Fruit fly (Drosophila melanogaster) whole organism, embryonic: Measurements from ENCODE around the gene CG6700.

Experiments used
- Atf6 ChIP-seq: fragments of 200-800 bp; sonication (Bioruptor generic); IDR thresholded peaks from 2 replicates; pipeline ENCODE4 v1.3.6; 2022; ENCODE audit warnings: missing biosample characterization, missing genetic modification characterization
- Awh ChIP-seq: fragments of 200-800 bp; sonication (Bioruptor generic); IDR thresholded peaks from 2 replicates; pipeline ENCODE4, ENCODE4 v1.3.6; 2022; ENCODE audit warnings: missing biosample characterization, missing genetic modification characterization
- BtbVII ChIP-seq: fragments of 200-800 bp; sonication (Bioruptor generic); optimal IDR thresholded peaks from 3 replicates; lab custom pipeline; 2017; ENCODE audit warnings: missing biosample characterization, mild to moderate bottlenecking, missing genetic modification characterization
- CG10543 ChIP-seq: fragments of 200-800 bp; sonication (Bioruptor generic); optimal IDR thresholded peaks from 3 replicates; lab custom pipeline; 2017; ENCODE audit warnings: missing biosample characterization, mild to moderate bottlenecking, missing genetic modification characterization, moderate library complexity
- CG11398 ChIP-seq: fragments of 200-800 bp; sonication (Bioruptor generic); optimal IDR thresholded peaks from 2 replicates; lab custom pipeline; 2016; ENCODE audit warnings: missing biosample characterization, missing genetic modification characterization
- CG11695 ChIP-seq: fragments of 200-800 bp; sonication (Bioruptor generic); IDR thresholded peaks from 3 replicates; pipeline ENCODE4 v1.3.6; 2022; ENCODE audit warnings: missing biosample characterization, missing genetic modification characterization
- CG13287 ChIP-seq: fragments of 200-800 bp; sonication (Bioruptor generic); IDR thresholded peaks from 2 replicates; pipeline ENCODE4 v1.3.6; 2022; ENCODE audit warnings: missing biosample characterization, missing genetic modification characterization; ENCODE audit not compliant: partially characterized antibody
- CG14860 ChIP-seq: fragments of 200-800 bp; sonication (Bioruptor generic); IDR thresholded peaks from 3 replicates; pipeline ENCODE4 v1.3.6; 2022; ENCODE audit warnings: missing biosample characterization, missing genetic modification characterization; ENCODE audit not compliant: partially characterized antibody
- CG15011 ChIP-seq: fragments of 200-800 bp; sonication (Bioruptor generic); optimal IDR thresholded peaks from 3 replicates; lab custom pipeline; 2018; ENCODE audit warnings: missing biosample characterization, mild to moderate bottlenecking, missing genetic modification characterization
- CG15514 ChIP-seq: fragments of 200-800 bp; sonication (Bioruptor generic); optimal IDR thresholded peaks from 3 replicates; lab custom pipeline; 2017; ENCODE audit warnings: missing biosample characterization, missing genetic modification characterization, mild to moderate bottlenecking, moderate library complexity, missing genetic modification reagents
- CG1647 ChIP-seq: fragments of 200-800 bp; sonication (Bioruptor generic); optimal IDR thresholded peaks from 3 replicates; lab custom pipeline; 2016; ENCODE audit warnings: missing biosample characterization, missing genetic modification characterization
- CG18011 ChIP-seq: fragments of 200-800 bp; sonication (Bioruptor generic); optimal IDR thresholded peaks from 2 replicates; lab custom pipeline; 2017; ENCODE audit warnings: missing biosample characterization, missing genetic modification characterization, mild to moderate bottlenecking, moderate library complexity, missing genotype
- CG2202 ChIP-seq: fragments of 200-800 bp; sonication (Bioruptor generic); optimal IDR thresholded peaks from 2 replicates; lab custom pipeline; 2018; ENCODE audit warnings: missing biosample characterization, mild to moderate bottlenecking, missing genetic modification characterization
- CG3281 ChIP-seq: fragments of 200-800 bp; sonication (Bioruptor generic); optimal IDR thresholded peaks from 3 replicates; lab custom pipeline; 2017; ENCODE audit warnings: missing biosample characterization, mild to moderate bottlenecking, missing genetic modification characterization
- CG4360 ChIP-seq: fragments of 200-800 bp; sonication (Bioruptor generic); IDR thresholded peaks from 2 replicates; pipeline ENCODE4 v1.3.6; 2022; ENCODE audit warnings: missing biosample characterization, missing genetic modification characterization
- CG5180 ChIP-seq: fragments of 200-800 bp; sonication (Bioruptor generic); optimal IDR thresholded peaks from 3 replicates; lab custom pipeline; 2017; ENCODE audit warnings: missing biosample characterization, missing genetic modification characterization, mild to moderate bottlenecking, moderate library complexity, missing genetic modification reagents
- CG5953 ChIP-seq: fragments of 200-800 bp; sonication (Bioruptor generic); IDR thresholded peaks from 2 replicates; pipeline ENCODE4 v1.3.6; 2022; ENCODE audit warnings: missing biosample characterization, missing genetic modification characterization
- CG6272 ChIP-seq: fragments of 200-800 bp; sonication (Bioruptor generic); IDR thresholded peaks from 2 replicates; pipeline ENCODE4 v1.3.6; 2022; ENCODE audit warnings: missing biosample characterization, missing genetic modification characterization
- CG6654 ChIP-seq: fragments of 200-800 bp; sonication (Bioruptor generic); optimal IDR thresholded peaks from 2 replicates; lab custom pipeline; 2017; ENCODE audit warnings: missing biosample characterization, mild to moderate bottlenecking, missing genetic modification characterization
- CG7372 ChIP-seq: fragments of 200-800 bp; sonication (Bioruptor generic); IDR thresholded peaks from 2 replicates; pipeline ENCODE4 v1.3.6; 2022; ENCODE audit warnings: missing biosample characterization, missing genetic modification characterization
- CG8281 ChIP-seq: fragments of 200-800 bp; sonication (Bioruptor generic); optimal IDR thresholded peaks from 2 replicates; lab custom pipeline; 2018; ENCODE audit warnings: missing biosample characterization, mild to moderate bottlenecking, missing genetic modification characterization, moderate library complexity
- D ChIP-seq, 2 experiments: fragments of 200-800 bp in 1 of 2; fragments of >200 bp in 1 of 2; sonication (Bioruptor generic) in 1 of 2; optimal IDR thresholded peaks; 2 replicates in 1 of 2; 3 replicates in 1 of 2; lab custom pipeline; 2017; ENCODE audit warnings: mild to moderate bottlenecking in 1 of 2, missing biosample characterization in 1 of 2, missing genetic modification characterization in 1 of 2, missing genetic modification reagents in 1 of 2
- Deaf1 ChIP-seq: fragments of 200-800 bp; optimal IDR thresholded peaks from 3 replicates; lab custom pipeline; 2019; ENCODE audit warnings: missing biosample characterization, mild to moderate bottlenecking, missing genetic modification characterization, moderate library complexity
- Eip74EF ChIP-seq, 2 experiments: fragments of 200-800 bp in 1 of 2; fragments of >200 bp in 1 of 2; sonication (Bioruptor generic) in 1 of 2; optimal IDR thresholded peaks; 2 replicates each; lab custom pipeline; 2017 to 2019; ENCODE audit warnings: missing biosample characterization in 2 of 2, missing genetic modification characterization in 2 of 2, mild to moderate bottlenecking in 1 of 2, moderate library complexity in 1 of 2
- Ets65A ChIP-seq: fragments of 200-800 bp; sonication (Bioruptor generic); peaks from one replicate; lab custom pipeline; 2016; ENCODE audit warnings: missing biosample characterization, missing genetic modification characterization
- HHEX ChIP-seq: fragments of 200-800 bp; sonication (Bioruptor generic); optimal IDR thresholded peaks from 3 replicates; lab custom pipeline; 2017; ENCODE audit warnings: missing biosample characterization, mild to moderate bottlenecking, missing genetic modification characterization, missing genetic modification reagents
- Meics ChIP-seq: fragments of 200-800 bp; sonication (Bioruptor generic); optimal IDR thresholded peaks from 2 replicates; lab custom pipeline; 2017; ENCODE audit warnings: missing biosample characterization, mild to moderate bottlenecking, missing genetic modification characterization
- Nf-YA ChIP-seq: fragments of 200-800 bp; sonication (Bioruptor generic); IDR thresholded peaks from 2 replicates; pipeline ENCODE4 v1.3.6; 2022; ENCODE audit warnings: missing biosample characterization, missing genetic modification characterization
- PHDP ChIP-seq: fragments of 200-800 bp; sonication (Bioruptor generic); optimal IDR thresholded peaks from 3 replicates; lab custom pipeline; 2018; ENCODE audit warnings: missing biosample characterization, mild to moderate bottlenecking, missing genetic modification characterization, moderate library complexity
- Side ChIP-seq: fragments of 200-800 bp; sonication (Bioruptor generic); optimal IDR thresholded peaks from 2 replicates; lab custom pipeline; 2016; ENCODE audit warnings: missing biosample characterization, missing genetic modification characterization
- Sox102F ChIP-seq: fragments of 200-800 bp; sonication (Bioruptor generic); optimal IDR thresholded peaks from 2 replicates; lab custom pipeline; 2018; ENCODE audit warnings: missing biosample characterization, mild to moderate bottlenecking, missing genetic modification characterization, moderate library complexity
- Usf ChIP-seq: fragments of 200-800 bp; sonication (Bioruptor generic); optimal IDR thresholded peaks from 2 replicates; lab custom pipeline; 2017; ENCODE audit warnings: missing genotype, missing biosample characterization, missing genetic modification characterization
- bsh ChIP-seq, 2 experiments: fragments of 200-800 bp; sonication (Bioruptor generic); optimal IDR thresholded peaks; 2 replicates each; lab custom pipeline; 2017 to 2018; ENCODE audit warnings: mild to moderate bottlenecking in 2 of 2, missing biosample characterization in 2 of 2, missing genetic modification characterization in 2 of 2, moderate library complexity in 1 of 2
- cato ChIP-seq: fragments of 200-800 bp; sonication (Bioruptor generic); optimal IDR thresholded peaks from 2 replicates; lab custom pipeline; 2016; ENCODE audit warnings: missing biosample characterization, missing genetic modification characterization, borderline replicate concordance
- chn ChIP-seq: fragments of 200-800 bp; sonication (Bioruptor generic); optimal IDR thresholded peaks from 2 replicates; lab custom pipeline; 2016; ENCODE audit warnings: missing biosample characterization, missing genetic modification characterization
- corto ChIP-seq: fragments of 200-800 bp; sonication (Bioruptor generic); optimal IDR thresholded peaks from 2 replicates; lab custom pipeline; 2016; ENCODE audit warnings: missing biosample characterization, mild to moderate bottlenecking, missing genetic modification characterization, moderate library complexity
- crc ChIP-seq: fragments of 200-800 bp; sonication (Bioruptor generic); optimal IDR thresholded peaks from 2 replicates; lab custom pipeline; 2016; ENCODE audit warnings: missing biosample characterization, missing genetic modification characterization
- danr ChIP-seq: fragments of 200-800 bp; sonication (Bioruptor generic); IDR thresholded peaks from 2 replicates; pipeline ENCODE4 v1.3.6; 2022; ENCODE audit warnings: missing biosample characterization, missing genetic modification characterization
- disco-r ChIP-seq: fragments of 200-800 bp; sonication (Bioruptor generic); optimal IDR thresholded peaks from 2 replicates; lab custom pipeline; 2016; ENCODE audit warnings: missing biosample characterization, missing genetic modification characterization
- gcm ChIP-seq: fragments of 200-800 bp; sonication (Bioruptor generic); optimal IDR thresholded peaks from 2 replicates; lab custom pipeline; 2019; ENCODE audit warnings: missing biosample characterization, mild to moderate bottlenecking, missing genetic modification characterization, moderate library complexity
- insv ChIP-seq, 2 experiments: fragments of 200-800 bp; sonication (Bioruptor generic); optimal IDR thresholded peaks; 3 replicates each; lab custom pipeline; 2016 to 2018; ENCODE audit warnings: missing biosample characterization in 2 of 2, missing genetic modification characterization in 2 of 2
- maf-S ChIP-seq: fragments of 200-800 bp; sonication (Bioruptor generic); optimal IDR thresholded peaks from 2 replicates; lab custom pipeline; 2016; ENCODE audit warnings: missing biosample characterization, missing genetic modification characterization
- nmo ChIP-seq: fragments of 200-800 bp; sonication (Bioruptor generic); optimal IDR thresholded peaks from 2 replicates; lab custom pipeline; 2018; ENCODE audit warnings: missing biosample characterization, mild to moderate bottlenecking, missing genetic modification characterization, moderate library complexity
- nom ChIP-seq: fragments of 200-800 bp; sonication (Bioruptor generic); optimal IDR thresholded peaks from 2 replicates; lab custom pipeline; 2017; ENCODE audit warnings: missing biosample characterization, missing genetic modification characterization, mild to moderate bottlenecking, moderate library complexity, missing genetic modification reagents
- org-1 ChIP-seq: fragments of 200-800 bp; sonication (Bioruptor generic); optimal IDR thresholded peaks from 2 replicates; lab custom pipeline; 2017; ENCODE audit warnings: missing biosample characterization, missing genetic modification characterization
- otp ChIP-seq: fragments of 200-800 bp; sonication (Bioruptor generic); IDR thresholded peaks from 3 replicates; pipeline ENCODE4, ENCODE4 v1.3.6; 2022; ENCODE audit warnings: missing biosample characterization, missing genetic modification characterization
- scrt ChIP-seq: fragments of 200-800 bp; sonication (Bioruptor generic); optimal IDR thresholded peaks from 2 replicates; lab custom pipeline; 2018; ENCODE audit warnings: missing biosample characterization, mild to moderate bottlenecking, missing genetic modification characterization, moderate library complexity
- tap ChIP-seq: fragments of 200-800 bp; optimal IDR thresholded peaks from 3 replicates; lab custom pipeline; 2019; ENCODE audit warnings: missing biosample characterization, mild to moderate bottlenecking, missing genetic modification characterization, moderate library complexity
- tin ChIP-seq: fragments of 200-800 bp; sonication (Bioruptor generic); optimal IDR thresholded peaks from 3 replicates; lab custom pipeline; 2016; ENCODE audit warnings: missing biosample characterization, missing genetic modification characterization
- tx ChIP-seq: fragments of 200-800 bp; sonication (Bioruptor generic); optimal IDR thresholded peaks from 2 replicates; lab custom pipeline; 2016; ENCODE audit warnings: missing biosample characterization, missing genetic modification characterization

The CG6700 gene

dm6 chr2L:10822620-10823019, 19.8 kb downstream of the CG6700 start (continued):
- TF ChIP-seq danr (GFP tag; lab: Robert Waterston, UW), result no peak
- TF ChIP-seq corto (GFP tag; lab: Kevin White, UChicago), result no peak
- TF ChIP-seq Meics (GFP tag; lab: Kevin White, UChicago), result peak; percentile 49
- TF ChIP-seq insv (GFP tag; optimal IDR thresholded peaks at IDR 0.05; lab: Kevin White, UChicago), result no peak
- TF ChIP-seq crc, result no peak
- no peak for TF ChIP-seq PHDP (tag; lab: Kevin White, UChicago)
- TF ChIP-seq CG15514 (GFP tag; lab: Kevin White, UChicago), result peak; percentile 42
- TF ChIP-seq CG8281 (tag; lab: Kevin White, UChicago), result no peak
- TF ChIP-seq CG1647 (GFP tag; lab: Kevin White, UChicago), result no peak
- TF ChIP-seq Ets65A (GFP tag; lab: Kevin White, UChicago), result no peak
- TF ChIP-seq CG14860 (GFP tag; lab: Robert Waterston, UW), result no peak
- no peak for TF ChIP-seq cato
- peak; percentile 20 for TF ChIP-seq CG10543 (GFP tag; lab: Kevin White, UChicago)
- TF ChIP-seq CG15011, result peak; percentile 35
- no peak for TF ChIP-seq CG11695 (GFP tag; lab: Robert Waterston, UW)
- TF ChIP-seq Atf6 (GFP tag; lab: Robert Waterston, UW), result 0 out of 2 replicates have a peak, but pooled peaks have one; percentile 22
- no peak for TF ChIP-seq CG18011
- TF ChIP-seq nmo (GFP tag; lab: Kevin White, UChicago), result no peak
- no peak for TF ChIP-seq Side (GFP tag; lab: Kevin White, UChicago)
- TF ChIP-seq CG6654, result no peak
- peak; percentile 38 for TF ChIP-seq CG5180 (GFP tag; lab: Kevin White, UChicago)
- no peak for TF ChIP-seq CG13287
- TF ChIP-seq CG2202 (tag; lab: Kevin White, UChicago), result no peak
- no peak for TF ChIP-seq HHEX (GFP tag; lab: Kevin White, UChicago)
- no peak for TF ChIP-seq Awh (GFP tag; lab: Robert Waterston, UW)
- no peak for TF ChIP-seq disco-r (GFP tag; lab: Kevin White, UChicago)
- peak; percentile 3 for TF ChIP-seq BtbVII (GFP tag; lab: Kevin White, UChicago)
- TF ChIP-seq Sox102F, result no peak
- no peak for TF ChIP-seq D (optimal IDR thresholded peaks at IDR 0.05; lab: Kevin White, UChicago)
- no peak for TF ChIP-seq D (GFP tag; optimal IDR thresholded peaks at IDR 0.05; lab: Kevin White, UChicago)
- TF ChIP-seq tin, result no peak
- TF ChIP-seq CG6272 (GFP tag; lab: Robert Waterston, UW), result no peak
- no peak for TF ChIP-seq CG4360
- no peak for TF ChIP-seq otp (GFP tag; lab: Robert Waterston, UW)
- TF ChIP-seq gcm (GFP tag; lab: Kevin White, UChicago), result no peak
- no peak for TF ChIP-seq Deaf1 (tag; lab: Kevin White, UChicago)
- peak; percentile 12 for TF ChIP-seq CG3281 (GFP tag; lab: Kevin White, UChicago)
- no peak for TF ChIP-seq CG11398
- no peak for TF ChIP-seq chn (GFP tag; lab: Kevin White, UChicago)
- TF ChIP-seq nom (GFP tag; lab: Kevin White, UChicago), result no peak
- TF ChIP-seq maf-S (GFP tag; lab: Kevin White, UChicago), result no peak
- TF ChIP-seq bsh (GFP tag; optimal IDR thresholded peaks at IDR 0.05; lab: Kevin White, UChicago), result no peak
- TF ChIP-seq org-1, result no peak
- TF ChIP-seq Usf (GFP tag; lab: Kevin White, UChicago), result no peak
- no peak for TF ChIP-seq CG5953 (GFP tag; lab: Robert Waterston, UW)
- TF ChIP-seq tap (tag; lab: Kevin White, UChicago), result no peak
- no peak for TF ChIP-seq Eip74EF (GFP tag; optimal IDR thresholded peaks at IDR 0.05; lab: Kevin White, UChicago)
- TF ChIP-seq scrt (GFP tag; lab: Kevin White, UChicago), result peak; percentile 4
- no peak for TF ChIP-seq CG7372
- TF ChIP-seq tx (GFP tag; lab: Kevin White, UChicago), result no peak
- TF ChIP-seq Nf-YA (GFP tag; lab: Robert Waterston, UW), result no peak
